Worm (Caenorhabditis elegans) whole organism, young adult: ENCODE data around the gene F20E11.17.
A peak's percentile ranks its signal among the peaks of the same experiment; 100 is the strongest.

ENCODE experiments used
- B0261.1 ChIP-seq: sonication (generic microtip); optimal IDR thresholded peaks from 2 replicates; lab custom pipeline; 2016; ENCODE audit warnings: mild to moderate bottlenecking, missing genetic modification characterization, moderate library complexity, missing compliant biosample characterization
- C06A6.2 ChIP-seq: fragments of 200-800 bp; sonication (Bioruptor generic); conservative IDR thresholded peaks from 2 replicates; pipeline ENCODE4 v1.3.6; 2022; ENCODE audit warnings: missing genetic modification characterization, missing compliant biosample characterization
- C17E4.6 ChIP-seq: fragments of 200-800 bp; sonication (Bioruptor generic); IDR thresholded peaks from 2 replicates; pipeline ENCODE4 v1.3.6; 2022; ENCODE audit warnings: missing genetic modification reagents, missing genetic modification characterization, missing compliant biosample characterization
- D2030.7 ChIP-seq: fragments of 200-800 bp; sonication (Bioruptor generic); IDR thresholded peaks from 2 replicates; pipeline ENCODE4 v1.3.6; 2022; ENCODE audit warnings: missing genetic modification reagents, missing genetic modification characterization, missing compliant biosample characterization
- F23B12.7 ChIP-seq: sonication (generic microtip); optimal IDR thresholded peaks from 2 replicates; lab custom pipeline; 2017; ENCODE audit warnings: missing genetic modification characterization, mild to moderate bottlenecking, missing compliant biosample characterization, antibody characterized with exemption, moderate library complexity; ENCODE audit not compliant: insufficient read depth
- F52B5.7 ChIP-seq: sonication (generic microtip); optimal IDR thresholded peaks from 2 replicates; lab custom pipeline; 2016; ENCODE audit warnings: mild to moderate bottlenecking, missing genetic modification characterization, missing compliant biosample characterization
- F55B11.4 ChIP-seq: sonication (generic microtip); optimal IDR thresholded peaks from 2 replicates; lab custom pipeline; 2016; ENCODE audit warnings: missing compliant biosample characterization, missing genetic modification characterization, borderline replicate concordance; ENCODE audit not compliant: insufficient read depth
- F57A8.1 ChIP-seq: fragments of 200-800 bp; sonication (Bioruptor generic); optimal IDR thresholded peaks from 2 replicates; lab custom pipeline; 2018; ENCODE audit warnings: mild to moderate bottlenecking, missing genetic modification characterization, moderate library complexity, missing compliant biosample characterization
- K11D2.4 ChIP-seq: fragments of 200-800 bp; sonication (Bioruptor generic); IDR thresholded peaks from 2 replicates; pipeline ENCODE4 v1.3.6; 2022; ENCODE audit warnings: missing genetic modification reagents, missing genetic modification characterization, missing compliant biosample characterization
- T07F8.4 ChIP-seq: sonication (generic microtip); optimal IDR thresholded peaks from 2 replicates; lab custom pipeline; 2016; ENCODE audit warnings: mild to moderate bottlenecking, missing genetic modification characterization, moderate library complexity, missing compliant biosample characterization
- Y56A3A.18 ChIP-seq: fragments of 200-800 bp; sonication (Bioruptor generic); IDR thresholded peaks from 2 replicates; pipeline ENCODE4 v1.3.6; 2022; ENCODE audit warnings: missing genetic modification reagents, missing genetic modification characterization, missing compliant biosample characterization
- Y79H2A.3 ChIP-seq: fragments of 200-800 bp; sonication (Bioruptor generic); conservative IDR thresholded peaks from 2 replicates; pipeline ENCODE4 v1.3.6; 2022; ENCODE audit warnings: missing genetic modification reagents, missing genetic modification characterization, missing compliant biosample characterization
- akir-1 ChIP-seq: fragments of 200-800 bp; sonication (Bioruptor generic); optimal IDR thresholded peaks from 2 replicates; lab custom pipeline; 2018; ENCODE audit warnings: mild to moderate bottlenecking, missing genetic modification characterization, moderate library complexity, missing compliant biosample characterization
- ama-1 ChIP-seq, 3 experiments: fragments of 150-350 bp in 1 of 3; sonication (generic microtip) in 2 of 3; optimal IDR thresholded peaks; 2 replicates each; lab custom pipeline; 2014 to 2018; ENCODE audit warnings: missing biosample characterization in 2 of 3, missing genetic modification characterization in 2 of 3, missing genetic modification reagents in 2 of 3
- aptf-2 ChIP-seq: fragments of 200-800 bp; sonication (Bioruptor generic); conservative IDR thresholded peaks from 2 replicates; pipeline ENCODE4 v1.3.6; 2022; ENCODE audit warnings: missing genetic modification reagents, missing genetic modification characterization, missing compliant biosample characterization
- athp-1 ChIP-seq: sonication (generic microtip); optimal IDR thresholded peaks from 2 replicates; lab custom pipeline; 2017; ENCODE audit warnings: mild to moderate bottlenecking, missing genetic modification characterization, missing compliant biosample characterization
- bed-2 ChIP-seq: fragments of 200-800 bp; sonication (Bioruptor generic); IDR thresholded peaks from 2 replicates; pipeline ENCODE4 v1.3.6; 2022; ENCODE audit warnings: missing genetic modification reagents, missing genetic modification characterization, missing compliant biosample characterization
- ceh-100 ChIP-seq: fragments of 200-800 bp; sonication (Bioruptor generic); IDR thresholded peaks from 2 replicates; pipeline ENCODE4 v1.3.6; 2022; ENCODE audit warnings: missing genetic modification reagents, missing genetic modification characterization, missing compliant biosample characterization
- ceh-27 ChIP-seq: fragments of 200-800 bp; sonication (Bioruptor generic); optimal IDR thresholded peaks from 2 replicates; lab custom pipeline; 2018; ENCODE audit warnings: mild to moderate bottlenecking, missing genetic modification characterization, moderate library complexity, missing compliant biosample characterization
- ceh-40 ChIP-seq: fragments of 200-800 bp; sonication (Bioruptor generic); IDR thresholded peaks from 2 replicates; pipeline ENCODE4 v1.3.6; 2022; ENCODE audit warnings: missing genetic modification characterization, missing compliant biosample characterization
- ceh-58 ChIP-seq: fragments of 200-800 bp; sonication (Bioruptor generic); IDR thresholded peaks from 2 replicates; pipeline ENCODE4 v1.3.6; 2022; ENCODE audit warnings: missing genetic modification characterization, missing compliant biosample characterization
- die-1 ChIP-seq: sonication (generic microtip); optimal IDR thresholded peaks from 2 replicates; lab custom pipeline; 2016; ENCODE audit warnings: missing genotype, mild to moderate bottlenecking, missing genetic modification characterization, missing compliant biosample characterization
- dpff-1 ChIP-seq: sonication (generic microtip); optimal IDR thresholded peaks from 2 replicates; lab custom pipeline; 2017; ENCODE audit warnings: mild to moderate bottlenecking, missing genetic modification characterization, missing compliant biosample characterization
- efl-1 ChIP-seq: fragments of 150-350 bp; optimal IDR thresholded peaks from 2 replicates; lab custom pipeline; 2014; ENCODE audit warnings: missing biosample characterization, missing genetic modification reagents, missing genetic modification characterization
- egl-44 ChIP-seq: fragments of 200-800 bp; sonication (Bioruptor generic); IDR thresholded peaks from 2 replicates; pipeline ENCODE4 v1.3.6; 2022; ENCODE audit warnings: missing genetic modification reagents, missing genetic modification characterization, missing compliant biosample characterization
- fkh-3 ChIP-seq: sonication (generic microtip); optimal IDR thresholded peaks from 2 replicates; lab custom pipeline; 2016; ENCODE audit warnings: mild to moderate bottlenecking, missing genetic modification characterization, missing compliant biosample characterization
- hlh-26 ChIP-seq: fragments of 200-800 bp; sonication (Bioruptor generic); conservative IDR thresholded peaks from 2 replicates; pipeline ENCODE4 v1.3.6; 2022; ENCODE audit warnings: missing genetic modification reagents, missing genetic modification characterization, missing compliant biosample characterization
- let-607 ChIP-seq, 2 experiments: fragments of 200-800 bp in 1 of 2; sonication (Bioruptor generic) in 1 of 2; sonication (generic microtip) in 1 of 2; optimal IDR thresholded peaks; 2 replicates each; lab custom pipeline; 2016 to 2018; ENCODE audit warnings: mild to moderate bottlenecking in 2 of 2, missing compliant biosample characterization in 2 of 2, missing genetic modification characterization in 2 of 2, moderate library complexity in 2 of 2, missing genotype in 1 of 2
- lin-40 ChIP-seq: sonication (generic microtip); optimal IDR thresholded peaks from 2 replicates; lab custom pipeline; 2016; ENCODE audit warnings: missing genetic modification characterization, mild to moderate bottlenecking, missing compliant biosample characterization, missing genotype, missing genetic modification reagents
- lsl-1 ChIP-seq: fragments of 200-800 bp; sonication (Bioruptor generic); optimal IDR thresholded peaks from 2 replicates; lab custom pipeline; 2018; ENCODE audit warnings: mild to moderate bottlenecking, missing genetic modification characterization, moderate library complexity, missing compliant biosample characterization
- mes-4 ChIP-seq: sonication (generic microtip); optimal IDR thresholded peaks from 2 replicates; lab custom pipeline; 2016; ENCODE audit warnings: missing genotype, missing genetic modification characterization, missing compliant biosample characterization
- nfya-2 ChIP-seq: fragments of 200-800 bp; sonication (Bioruptor generic); IDR thresholded peaks from 2 replicates; pipeline ENCODE4 v1.3.6; 2022; ENCODE audit warnings: missing genetic modification reagents, missing genetic modification characterization, missing compliant biosample characterization
- nhr-120 ChIP-seq: fragments of 200-800 bp; sonication (Bioruptor generic); IDR thresholded peaks from 2 replicates; pipeline ENCODE4 v1.3.6; 2022; ENCODE audit warnings: missing genetic modification characterization, missing compliant biosample characterization
- nhr-27 ChIP-seq: fragments of 200-800 bp; sonication (Bioruptor generic); optimal IDR thresholded peaks from 2 replicates; lab custom pipeline; 2018; ENCODE audit warnings: mild to moderate bottlenecking, missing genetic modification characterization, moderate library complexity, missing compliant biosample characterization
- nhr-80 ChIP-seq: sonication (generic microtip); optimal IDR thresholded peaks from 2 replicates; lab custom pipeline; 2016; ENCODE audit warnings: missing genetic modification characterization, missing compliant biosample characterization
- rcor-1 ChIP-seq: fragments of 200-800 bp; sonication (Bioruptor generic); IDR thresholded peaks from 2 replicates; pipeline ENCODE4 v1.3.6; 2022; ENCODE audit warnings: missing genetic modification reagents, missing genetic modification characterization, missing compliant biosample characterization
- sea-2 ChIP-seq: fragments of 200-800 bp; sonication (Bioruptor generic); IDR thresholded peaks from 2 replicates; pipeline ENCODE4 v1.3.6; 2022; ENCODE audit warnings: missing genetic modification characterization, missing compliant biosample characterization
- tbx-9 ChIP-seq: sonication (generic microtip); optimal IDR thresholded peaks from 2 replicates; lab custom pipeline; 2016; ENCODE audit warnings: borderline replicate concordance, missing genetic modification characterization, inconsistent platforms, missing compliant biosample characterization
- tlf-1 ChIP-seq: fragments of 200-800 bp; sonication (Bioruptor generic); optimal IDR thresholded peaks from 2 replicates; lab custom pipeline; 2018; ENCODE audit warnings: mild to moderate bottlenecking, missing genetic modification characterization, missing compliant biosample characterization
- unc-130 ChIP-seq: sonication (generic microtip); optimal IDR thresholded peaks from 2 replicates; lab custom pipeline; 2016; ENCODE audit warnings: missing genetic modification reagents, missing genetic modification characterization, missing compliant biosample characterization
- unc-62 ChIP-seq: fragments of 150-350 bp; optimal IDR thresholded peaks from 2 replicates; lab custom pipeline; 2014; ENCODE audit warnings: missing biosample characterization, missing genetic modification reagents, missing genetic modification characterization
- zfh-2 ChIP-seq: fragments of 200-800 bp; sonication (Bioruptor generic); conservative IDR thresholded peaks from 2 replicates; pipeline ENCODE4 v1.3.6; 2022; ENCODE audit warnings: missing genetic modification reagents, missing genetic modification characterization, missing compliant biosample characterization
- zim-3 ChIP-seq: sonication (generic microtip); optimal IDR thresholded peaks from 2 replicates; lab custom pipeline; 2017; ENCODE audit warnings: mild to moderate bottlenecking, missing genetic modification characterization, moderate library complexity, missing compliant biosample characterization
- ztf-22 ChIP-seq: fragments of 200-800 bp; sonication (Bioruptor generic); optimal IDR thresholded peaks from 2 replicates; lab custom pipeline; 2018; ENCODE audit warnings: mild to moderate bottlenecking, missing genetic modification characterization, moderate library complexity, missing compliant biosample characterization
- ztf-26 ChIP-seq: sonication (generic microtip); optimal IDR thresholded peaks from 2 replicates; lab custom pipeline; 2017; ENCODE audit warnings: missing genetic modification characterization, missing compliant biosample characterization

The F20E11.17 gene

ce11 chrV:17508493-17508892 is 39.4 kb upstream of the F20E11.17 start, which contains the start of gene srw-32:
Gene srw-32, plus strand, starts transcription at chrV:17508793.
- TF ChIP-seq dpff-1 (tag; lab: Kevin White, UChicago), result no peak
- TF ChIP-seq F52B5.7 (tag; lab: Kevin White, UChicago), result no peak
- TF ChIP-seq athp-1, result no peak
- no peak for TF ChIP-seq ceh-27 (GFP tag; lab: Kevin White, UChicago)
- TF ChIP-seq tlf-1, result no peak
- TF ChIP-seq C06A6.2 (GFP tag; lab: Robert Waterston, UW), result no peak
- no peak for TF ChIP-seq ztf-26
- TF ChIP-seq F23B12.7, result no peak
- TF ChIP-seq nhr-80 (tag; lab: Kevin White, UChicago), result no peak

DNA sequence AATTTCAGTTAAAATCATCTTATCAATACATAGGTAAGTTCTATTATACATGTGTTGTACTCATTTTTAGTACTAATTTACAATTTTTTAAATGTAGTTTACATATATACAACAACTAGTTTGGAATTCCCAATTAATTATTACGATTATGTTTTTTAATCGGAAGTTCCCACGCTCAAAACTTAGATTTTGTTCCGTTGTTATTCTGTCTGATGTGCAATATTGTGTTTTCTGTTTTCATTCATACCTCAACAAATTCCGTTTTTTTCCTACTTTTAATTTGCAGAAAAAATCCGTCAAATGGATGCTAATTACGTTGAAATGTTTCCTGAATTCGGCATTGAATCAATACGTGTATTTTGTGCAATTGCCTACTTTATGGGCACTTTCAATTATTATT is 37.2 kb upstream of the F20E11.17 start, which contains the start of gene srw-31:
TSS of gene srw-31 (plus strand) at position 301 of the 400 bp plus-strand sequence.
- TF ChIP-seq nhr-27 (tag; lab: Kevin White, UChicago) (no peak), mes-4 (no peak), efl-1 (GFP tag; lab: Kevin White, UChicago) (no peak), akir-1 (GFP tag; lab: Kevin White, UChicago) (no peak), C17E4.6 (no peak), zim-3 (tag; lab: Kevin White, UChicago) (no peak), B0261.1 (tag; lab: Kevin White, UChicago) (no peak), ceh-40 (GFP tag; lab: Robert Waterston, UW) (no peak)

- TF ChIP-seq F55B11.4 (tag; lab: Kevin White, UChicago), result no peak
- no peak for TF ChIP-seq aptf-2 (GFP tag; lab: Robert Waterston, UW)
- TF ChIP-seq zfh-2, result peak; percentile 74
- no peak for TF ChIP-seq Y56A3A.18 (GFP tag; lab: Robert Waterston, UW)
- TF ChIP-seq unc-62 (GFP tag; lab: Kevin White, UChicago), result no peak
- TF ChIP-seq ama-1 (optimal IDR thresholded peaks at IDR 0.05; lab: Kevin White, UChicago), result no peak
- no peak for TF ChIP-seq ama-1 (GFP tag; optimal IDR thresholded peaks at IDR 0.05; lab: Kevin White, UChicago)
- no peak for TF ChIP-seq lsl-1 (GFP tag; lab: Kevin White, UChicago)
- no peak for TF ChIP-seq nhr-27 (tag; lab: Kevin White, UChicago)
- no peak for TF ChIP-seq Y79H2A.3 (GFP tag; lab: Robert Waterston, UW)
- TF ChIP-seq fkh-3 (tag; lab: Kevin White, UChicago), result no peak
- no peak for TF ChIP-seq F57A8.1 (GFP tag; lab: Kevin White, UChicago)
- TF ChIP-seq T07F8.4 (tag; lab: Kevin White, UChicago), result no peak
- no peak for TF ChIP-seq zim-3 (tag; lab: Kevin White, UChicago)
- 0 out of 2 replicates have a peak, but pooled peaks have one; percentile 17 for TF ChIP-seq ceh-58
- no peak for TF ChIP-seq rcor-1 (GFP tag; lab: Robert Waterston, UW)
- no peak for TF ChIP-seq sea-2 (GFP tag; lab: Robert Waterston, UW)
- TF ChIP-seq nhr-120, result 0 out of 2 replicates have a peak, but pooled peaks have one; percentile 52
- no peak for TF ChIP-seq ztf-22 (GFP tag; lab: Kevin White, UChicago)
- TF ChIP-seq, all 124 proteins: peak for 3
These were observed 31.0 kb upstream of the F20E11.17 start for ce11 chrV:17500055-17500454.

DNA sequence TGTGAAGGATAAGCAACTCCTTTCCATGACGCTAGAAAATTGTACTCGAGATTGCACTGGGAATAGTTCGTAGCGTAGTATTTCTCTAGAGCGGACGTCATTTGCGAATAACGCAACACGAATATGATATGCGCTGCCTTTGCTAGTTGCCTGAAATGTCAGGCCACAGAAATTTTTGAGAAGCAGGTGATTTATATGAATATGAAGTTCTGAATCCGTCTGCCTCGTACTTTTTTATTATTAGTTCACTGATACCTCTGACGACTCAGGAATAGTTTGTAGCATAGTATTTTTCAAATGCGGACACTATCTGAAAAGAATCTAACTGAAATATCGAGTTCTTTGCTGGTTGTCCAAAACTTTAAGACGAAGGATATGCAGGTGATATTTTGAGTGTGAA is 27.0 kb upstream of the F20E11.17 start, which contains the start of gene srh-118:
TSS of gene srh-118 (minus strand) at position 101 of the 400 bp plus-strand sequence.
- TF ChIP-seq let-607 (tag; optimal IDR thresholded peaks at IDR 0.05; lab: Kevin White, UChicago) (no peak), bed-2 (GFP tag; lab: Robert Waterston, UW) (no peak), C17E4.6 (no peak), die-1 (no peak), lin-40 (no peak), nfya-2 (GFP tag; lab: Robert Waterston, UW) (no peak), unc-62 (GFP tag; lab: Kevin White, UChicago) (no peak), unc-130 (GFP tag; lab: Kevin White, UChicago) (no peak), tbx-9 (no peak), hlh-26 (no peak), nhr-120 (no peak), D2030.7 (GFP tag; lab: Robert Waterston, UW) (no peak), egl-44 (no peak), ztf-26 (no peak), K11D2.4 (GFP tag; lab: Robert Waterston, UW) (no peak), ceh-100 (GFP tag; lab: Robert Waterston, UW) (no peak)
